Worm (Caenorhabditis elegans): ENCODE data around the gene lurp-4.

The lurp-4 gene

ce11 chrV:13047574-13048030, 44.8 kb upstream of the lurp-4 start, which contains the start of gene W07G4.5:
W07G4.5 (plus strand) TSS chrV:13047980.
- TF ChIP-seq ceh-43 (GFP tag; optimal IDR thresholded peaks at IDR 0.05) (no peak), nhr-12 (tag; optimal IDR thresholded peaks at IDR 0.05) (no peak), mab-5 (tag; optimal IDR thresholded peaks at IDR 0.05) (no peak), pha-4 (tag; optimal IDR thresholded peaks at IDR 0.05) (no peak), snpc-4 (tag; optimal IDR thresholded peaks at IDR 0.05) (no peak), nhr-237 (tag; optimal IDR thresholded peaks at IDR 0.05) (no peak), blmp-1 (tag; optimal IDR thresholded peaks at IDR 0.05) (no peak), nhr-76 (tag; optimal IDR thresholded peaks at IDR 0.05) (no peak), elt-3 (tag; optimal IDR thresholded peaks at IDR 0.05) (no peak), nhr-28 (tag; optimal IDR thresholded peaks at IDR 0.05) (no peak), ztf-11 (tag; optimal IDR thresholded peaks at IDR 0.05) (no peak), ces-1 (GFP tag; optimal IDR thresholded peaks at IDR 0.05) (no peak), drap-1 (GFP tag; optimal IDR thresholded peaks at IDR 0.05) (no peak), zip-8 (tag; optimal IDR thresholded peaks at IDR 0.05) (no peak), unc-62 (GFP tag; optimal IDR thresholded peaks at IDR 0.05) (no peak), nhr-2 (tag; optimal IDR thresholded peaks at IDR 0.05) (no peak), elt-1 (tag; optimal IDR thresholded peaks at IDR 0.05; ENCODE audit: borderline replicate concordance, insufficient read depth) (no peak), hlh-1 (tag; optimal IDR thresholded peaks at IDR 0.05) (no peak), flh-1 (GFP tag; optimal IDR thresholded peaks at IDR 0.05) (no peak), mls-2 (tag; optimal IDR thresholded peaks at IDR 0.05) (no peak)

DNA sequence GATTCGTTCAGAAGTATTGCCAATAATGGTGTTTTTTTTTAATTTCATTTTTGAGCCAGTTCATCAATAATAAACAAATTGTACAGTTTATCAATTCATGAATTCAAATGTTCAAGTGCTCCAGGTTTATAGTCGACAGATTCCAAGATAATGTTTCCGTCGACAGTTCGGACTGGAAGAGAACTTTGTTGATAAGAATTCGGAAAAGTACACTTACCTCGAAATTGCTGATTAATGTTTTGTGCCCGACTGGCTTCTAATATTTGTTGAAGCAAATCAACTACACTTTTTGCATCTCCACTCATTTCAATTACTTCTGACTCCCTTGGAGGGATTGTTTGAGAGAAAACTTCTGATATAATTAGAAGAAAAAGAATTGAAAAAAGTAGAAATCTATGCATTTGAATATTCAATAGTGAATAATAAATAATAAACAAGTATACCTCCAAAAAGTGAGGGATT, 43.3 kb upstream of the lurp-4 start, which contains the start of gene W07G4.8:
Gene W07G4.8, minus strand, starts transcription at position 412 of the 462 bp plus-strand sequence.
- TF ChIP-seq mls-2 (tag; optimal IDR thresholded peaks at IDR 0.05) (no peak), sptf-1 (tag; optimal IDR thresholded peaks at IDR 0.05) (no peak), lin-13 (tag; optimal IDR thresholded peaks at IDR 0.05) (no peak), pha-4 (tag; optimal IDR thresholded peaks at IDR 0.05) (no peak), sem-2 (GFP tag; optimal IDR thresholded peaks at IDR 0.05) (no peak), nhr-76 (tag; optimal IDR thresholded peaks at IDR 0.05) (no peak), mab-5 (tag; optimal IDR thresholded peaks at IDR 0.05) (no peak), unc-39 (tag; optimal IDR thresholded peaks at IDR 0.05) (no peak), zip-8 (tag; optimal IDR thresholded peaks at IDR 0.05) (no peak), blmp-1 (tag; optimal IDR thresholded peaks at IDR 0.05) (no peak), ceh-43 (GFP tag; optimal IDR thresholded peaks at IDR 0.05) (no peak), ces-1 (GFP tag; optimal IDR thresholded peaks at IDR 0.05) (no peak), ztf-11 (tag; optimal IDR thresholded peaks at IDR 0.05) (no peak), ceh-83 (GFP tag; optimal IDR thresholded peaks at IDR 0.05) (no peak), elt-1 (tag; optimal IDR thresholded peaks at IDR 0.05; ENCODE audit: borderline replicate concordance, insufficient read depth) (no peak), ceh-39 (tag; optimal IDR thresholded peaks at IDR 0.05) (no peak)

DNA sequence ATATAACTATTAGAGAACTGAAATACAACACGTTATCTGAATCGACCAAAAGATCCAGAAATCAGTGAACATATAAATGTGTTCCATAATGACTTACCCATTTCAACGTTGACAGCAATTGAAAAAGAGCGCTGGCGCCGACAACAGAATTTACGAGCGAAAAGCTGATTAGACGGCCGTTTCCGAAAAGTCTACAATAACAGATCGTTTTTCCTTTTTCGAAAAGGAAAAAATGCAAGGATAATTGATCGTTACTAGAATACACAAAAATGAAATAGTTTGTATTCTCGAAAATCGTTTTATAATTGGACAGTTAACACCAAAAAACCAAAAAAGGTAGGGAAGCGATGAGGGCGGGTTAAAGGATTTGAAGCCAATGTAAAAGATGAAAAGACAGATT, 38.8 kb upstream of the lurp-4 start, which contains the start of gene srr-1:
Gene srr-1, minus strand, starts transcription at position 101 of the 400 bp plus-strand sequence.
- TF ChIP-seq mls-2 (tag; optimal IDR thresholded peaks at IDR 0.05): no peak
- TF ChIP-seq snpc-4 (tag; optimal IDR thresholded peaks at IDR 0.05): no peak
- no peak for TF ChIP-seq blmp-1 (tag; optimal IDR thresholded peaks at IDR 0.05)
- TF ChIP-seq mab-5 (tag; optimal IDR thresholded peaks at IDR 0.05): no peak
- no peak for TF ChIP-seq unc-62 (GFP tag; optimal IDR thresholded peaks at IDR 0.05)
- no peak for TF ChIP-seq ceh-83 (GFP tag; optimal IDR thresholded peaks at IDR 0.05)
- TF ChIP-seq mep-1 (tag; optimal IDR thresholded peaks at IDR 0.05): no peak
- TF ChIP-seq sptf-1 (tag; optimal IDR thresholded peaks at IDR 0.05): no peak
- no peak for TF ChIP-seq nhr-76 (tag; optimal IDR thresholded peaks at IDR 0.05)
- TF ChIP-seq ces-1 (GFP tag; optimal IDR thresholded peaks at IDR 0.05): no peak
- TF ChIP-seq zip-8 (tag; optimal IDR thresholded peaks at IDR 0.05): no peak
- TF ChIP-seq unc-120 (tag; optimal IDR thresholded peaks at IDR 0.05; ENCODE audit: poor library complexity, severe bottlenecking): no peak
- no peak for TF ChIP-seq ham-2 (GFP tag; optimal IDR thresholded peaks at IDR 0.05)
- TF ChIP-seq unc-39 (tag; optimal IDR thresholded peaks at IDR 0.05): no peak
- TF ChIP-seq pha-4 (tag; optimal IDR thresholded peaks at IDR 0.05): no peak
- no peak for TF ChIP-seq elt-1 (tag; optimal IDR thresholded peaks at IDR 0.05; ENCODE audit: borderline replicate concordance, insufficient read depth)
- TF ChIP-seq hlh-1 (tag; optimal IDR thresholded peaks at IDR 0.05): no peak
- no peak for TF ChIP-seq bed-3 (GFP tag; optimal IDR thresholded peaks at IDR 0.05)

DNA sequence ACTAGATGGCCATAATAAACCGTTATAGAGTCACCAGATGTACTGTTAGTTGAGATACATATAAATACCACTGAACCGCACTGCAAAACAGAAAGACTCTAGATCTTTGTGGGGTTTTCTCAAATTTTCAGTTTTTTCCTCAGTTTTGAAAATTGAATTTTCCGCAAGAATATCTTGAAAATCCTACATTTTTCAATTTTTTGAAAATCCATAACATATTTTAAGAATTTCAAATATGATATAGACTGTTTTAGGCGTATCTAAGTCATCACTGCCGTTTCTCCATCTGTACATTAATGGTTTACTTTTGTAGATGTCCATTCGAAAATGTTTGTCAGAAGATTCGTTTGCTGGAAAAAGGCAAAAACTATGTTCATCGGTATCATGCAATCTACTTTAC, 30.6 kb upstream of the lurp-4 start, which contains the start of gene F42E8.1:
Gene F42E8.1, plus strand, starts transcription at position 301 of the 400 bp plus-strand sequence.
- TF ChIP-seq lsy-2 (tag; optimal IDR thresholded peaks at IDR 0.05): no peak
- TF ChIP-seq lin-32 (GFP tag; optimal IDR thresholded peaks at IDR 0.05): no peak
- no peak for TF ChIP-seq nhr-2 (tag; optimal IDR thresholded peaks at IDR 0.05)
- TF ChIP-seq blmp-1 (tag; optimal IDR thresholded peaks at IDR 0.05): no peak
- TF ChIP-seq snpc-4 (tag; optimal IDR thresholded peaks at IDR 0.05): no peak
- TF ChIP-seq mls-2 (tag; optimal IDR thresholded peaks at IDR 0.05): no peak
- no peak for TF ChIP-seq mep-1 (tag; optimal IDR thresholded peaks at IDR 0.05)
- TF ChIP-seq elt-1 (tag; optimal IDR thresholded peaks at IDR 0.05; ENCODE audit: borderline replicate concordance, insufficient read depth): no peak
- no peak for TF ChIP-seq ceh-43 (GFP tag; optimal IDR thresholded peaks at IDR 0.05)
- no peak for TF ChIP-seq bed-3 (GFP tag; optimal IDR thresholded peaks at IDR 0.05)
- no peak for TF ChIP-seq ham-2 (GFP tag; optimal IDR thresholded peaks at IDR 0.05)
- TF ChIP-seq tbx-8 (GFP tag; optimal IDR thresholded peaks at IDR 0.05): no peak
- no peak for TF ChIP-seq ceh-39 (tag; optimal IDR thresholded peaks at IDR 0.05)
- TF ChIP-seq nhr-28 (tag; optimal IDR thresholded peaks at IDR 0.05): no peak
